Fruit fly (Drosophila melanogaster) whole organism: ENCODE measurements around the gene Map205.

Source experiments
- pan ChIP-seq: fragments of >200 bp; optimal IDR thresholded peaks from 2 replicates; lab custom pipeline; 2017
- psq ChIP-seq: fragments of >200 bp; optimal IDR thresholded peaks from 2 replicates; lab custom pipeline; 2017

DNA sequence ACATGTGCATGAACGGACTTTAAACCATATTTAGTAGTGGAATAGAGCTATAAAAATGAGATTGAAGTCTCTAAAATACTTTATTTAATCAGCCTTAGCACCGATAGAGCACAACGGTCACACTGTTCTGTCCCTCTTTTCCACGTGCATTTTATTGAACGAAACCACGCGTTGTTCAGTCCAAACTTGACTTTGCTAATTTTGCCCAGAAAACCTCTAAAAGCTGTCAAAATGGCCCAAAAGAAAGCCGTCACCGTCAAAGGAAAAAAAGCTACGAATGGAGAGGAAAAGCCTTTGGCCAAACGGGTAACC is 15.8 kb downstream of the Map205 start:
- TF ChIP-seq psq (lab: Kevin White, UChicago): no peak
- TF ChIP-seq pan (lab: Kevin White, UChicago): no peak
